Worm (Caenorhabditis elegans) whole organism, L2 larva: ENCODE results near the gene dac-1.

Source experiments
- C34F6.9 ChIP-seq: fragments of 150-350 bp; optimal IDR thresholded peaks from 2 replicates; lab custom pipeline; 2014; ENCODE audit warnings: missing biosample characterization, missing genetic modification characterization
- F13H6.1 ChIP-seq: sonication (generic microtip); optimal IDR thresholded peaks from 2 replicates; lab custom pipeline; 2016; ENCODE audit warnings: missing genetic modification characterization, missing compliant biosample characterization
- R02D3.7 ChIP-seq: fragments of 150-350 bp; optimal IDR thresholded peaks from 2 replicates; lab custom pipeline; 2014; ENCODE audit warnings: missing biosample characterization, missing genetic modification characterization
- Y55F3AM.14 ChIP-seq: fragments of 200-800 bp; sonication (Bioruptor generic); optimal IDR thresholded peaks from 2 replicates; lab custom pipeline; 2018; ENCODE audit warnings: mild to moderate bottlenecking, missing genetic modification characterization, missing compliant biosample characterization
- ZK546.5 ChIP-seq: sonication (generic microtip); optimal IDR thresholded peaks from 2 replicates; lab custom pipeline; 2017; ENCODE audit warnings: missing biosample characterization, missing genetic modification characterization
- alr-1 ChIP-seq: fragments of 150-350 bp; optimal IDR thresholded peaks from 2 replicates; lab custom pipeline; 2014; ENCODE audit warnings: missing biosample characterization, missing genetic modification characterization
- aly-2 ChIP-seq: fragments of 150-350 bp; optimal IDR thresholded peaks from 2 replicates; lab custom pipeline; 2014; ENCODE audit warnings: missing biosample characterization, missing genetic modification characterization
- ama-1 ChIP-seq: fragments of 150-350 bp; optimal IDR thresholded peaks from 2 replicates; lab custom pipeline; 2018; ENCODE audit warnings: inconsistent platforms
- blmp-1 ChIP-seq: sonication (generic microtip); optimal IDR thresholded peaks from 2 replicates; lab custom pipeline; 2017; ENCODE audit warnings: missing genetic modification characterization, mild to moderate bottlenecking, missing compliant biosample characterization, antibody characterized with exemption, moderate library complexity; ENCODE audit not compliant: insufficient read depth
- ceh-16 ChIP-seq: fragments of 150-350 bp; optimal IDR thresholded peaks from 2 replicates; lab custom pipeline; 2014; ENCODE audit warnings: missing biosample characterization, missing genetic modification characterization
- ceh-82 ChIP-seq: fragments of 150-350 bp; optimal IDR thresholded peaks from 2 replicates; lab custom pipeline; 2014; ENCODE audit warnings: missing biosample characterization, missing genetic modification characterization
- crh-2 ChIP-seq: sonication (generic microtip); optimal IDR thresholded peaks from 2 replicates; lab custom pipeline; 2017; ENCODE audit warnings: missing biosample characterization, missing genetic modification characterization
- dmd-4 ChIP-seq: sonication (generic microtip); optimal IDR thresholded peaks from 2 replicates; lab custom pipeline; 2017; ENCODE audit warnings: missing biosample characterization, missing genetic modification characterization
- egl-27 ChIP-seq: sonication (generic microtip); optimal IDR thresholded peaks from 3 replicates; lab custom pipeline; 2017; ENCODE audit warnings: missing biosample characterization, missing genetic modification reagents, missing genetic modification characterization
- elt-1 ChIP-seq: fragments of 150-350 bp; optimal IDR thresholded peaks from 2 replicates; lab custom pipeline; 2014; ENCODE audit warnings: missing biosample characterization, missing genetic modification characterization
- elt-3 ChIP-seq: sonication (generic microtip); optimal IDR thresholded peaks from 2 replicates; lab custom pipeline; 2017; ENCODE audit warnings: missing biosample characterization, missing genetic modification characterization
- fos-1 ChIP-seq: fragments of 150-350 bp; optimal IDR thresholded peaks from 2 replicates; lab custom pipeline; 2014; ENCODE audit warnings: missing biosample characterization, missing genetic modification characterization
- gmeb-1 ChIP-seq: fragments of 150-350 bp; optimal IDR thresholded peaks from 2 replicates; lab custom pipeline; 2014; ENCODE audit warnings: missing biosample characterization, missing genetic modification characterization
- lin-11 ChIP-seq: fragments of 150-350 bp; sonication (generic microtip); optimal IDR thresholded peaks from 2 replicates; lab custom pipeline; 2014; ENCODE audit warnings: missing biosample characterization, missing genetic modification characterization, inconsistent platforms, mixed read lengths
- lin-13 ChIP-seq: fragments of 150-350 bp; optimal IDR thresholded peaks from 2 replicates; lab custom pipeline; 2014; ENCODE audit warnings: missing biosample characterization, missing genetic modification reagents, missing genetic modification characterization
- lin-39 ChIP-seq: fragments of 150-350 bp; optimal IDR thresholded peaks from 2 replicates; lab custom pipeline; 2014; ENCODE audit warnings: missing biosample characterization, missing genetic modification reagents, missing genetic modification characterization
- lsy-2 ChIP-seq, 2 experiments: fragments of 150-350 bp in 1 of 2; sonication (generic microtip) in 1 of 2; optimal IDR thresholded peaks; 2 replicates each; lab custom pipeline; 2014 to 2017; ENCODE audit warnings: missing biosample characterization in 2 of 2, missing genetic modification characterization in 2 of 2
- mab-5 ChIP-seq: fragments of 150-350 bp; optimal IDR thresholded peaks from 2 replicates; lab custom pipeline; 2014; ENCODE audit warnings: missing biosample characterization, missing genetic modification characterization
- mbf-1 ChIP-seq: sonication (generic microtip); optimal IDR thresholded peaks from 2 replicates; lab custom pipeline; 2017; ENCODE audit warnings: missing biosample characterization, missing genetic modification characterization
- mdl-1 ChIP-seq, 2 experiments: fragments of 150-350 bp in 1 of 2; sonication (generic microtip) in 1 of 2; optimal IDR thresholded peaks; 2 replicates each; lab custom pipeline; 2017; ENCODE audit warnings: missing biosample characterization in 2 of 2, missing genetic modification characterization in 2 of 2
- nhr-10 ChIP-seq: sonication (generic microtip); optimal IDR thresholded peaks from 2 replicates; lab custom pipeline; 2017; ENCODE audit warnings: missing biosample characterization, missing genetic modification characterization
- nhr-11 ChIP-seq: fragments of 150-350 bp; optimal IDR thresholded peaks from 2 replicates; lab custom pipeline; 2014; ENCODE audit warnings: missing biosample characterization, missing genetic modification characterization
- nhr-12 ChIP-seq: fragments of 150-350 bp; optimal IDR thresholded peaks from 2 replicates; lab custom pipeline; 2014; ENCODE audit warnings: missing biosample characterization, missing genetic modification characterization
- nhr-129 ChIP-seq: fragments of 150-350 bp; optimal IDR thresholded peaks from 2 replicates; lab custom pipeline; 2014; ENCODE audit warnings: missing biosample characterization, missing genetic modification characterization
- nhr-21 ChIP-seq: fragments of 150-350 bp; optimal IDR thresholded peaks from 2 replicates; lab custom pipeline; 2014; ENCODE audit warnings: missing biosample characterization, missing genetic modification characterization
- nhr-23 ChIP-seq: fragments of 150-350 bp; optimal IDR thresholded peaks from 2 replicates; lab custom pipeline; 2014; ENCODE audit warnings: missing biosample characterization, missing genetic modification reagents, missing genetic modification characterization
- nhr-237 ChIP-seq: fragments of 150-350 bp; optimal IDR thresholded peaks from 2 replicates; lab custom pipeline; 2014; ENCODE audit warnings: missing biosample characterization, missing genetic modification characterization
- nhr-25 ChIP-seq: fragments of 150-350 bp; sonication (generic microtip); optimal IDR thresholded peaks from 3 replicates; lab custom pipeline; 2014; ENCODE audit warnings: missing biosample characterization, missing genetic modification characterization
- nhr-6 ChIP-seq: fragments of 150-350 bp; optimal IDR thresholded peaks from 2 replicates; lab custom pipeline; 2014; ENCODE audit warnings: missing biosample characterization, missing genetic modification characterization
- nhr-77 ChIP-seq: fragments of 150-350 bp; optimal IDR thresholded peaks from 2 replicates; lab custom pipeline; 2014; ENCODE audit warnings: missing biosample characterization, missing genetic modification characterization
- peb-1 ChIP-seq: fragments of 150-350 bp; optimal IDR thresholded peaks from 2 replicates; lab custom pipeline; 2014; ENCODE audit warnings: missing biosample characterization, missing genetic modification characterization
- sem-4 ChIP-seq: fragments of 150-350 bp; optimal IDR thresholded peaks from 2 replicates; lab custom pipeline; 2014; ENCODE audit warnings: missing biosample characterization, missing genetic modification reagents, missing genetic modification characterization
- skn-1 ChIP-seq: sonication (generic microtip); optimal IDR thresholded peaks from 2 replicates; lab custom pipeline; 2017; ENCODE audit warnings: missing biosample characterization, missing genetic modification characterization
- sma-3 ChIP-seq: sonication (generic microtip); optimal IDR thresholded peaks from 2 replicates; lab custom pipeline; 2016; ENCODE audit warnings: missing genetic modification reagents, missing genetic modification characterization, missing compliant biosample characterization
- sma-9 ChIP-seq, 2 experiments: fragments of 150-350 bp in 1 of 2; sonication (generic microtip) in 1 of 2; optimal IDR thresholded peaks; 2 replicates each; lab custom pipeline; 2014 to 2016; ENCODE audit warnings: missing genetic modification characterization in 2 of 2, mild to moderate bottlenecking in 1 of 2, missing biosample characterization in 1 of 2, missing compliant biosample characterization in 1 of 2, missing genetic modification reagents in 1 of 2, moderate library complexity in 1 of 2
- snpc-4 ChIP-seq: fragments of 150-350 bp; optimal IDR thresholded peaks from 2 replicates; lab custom pipeline; 2014; ENCODE audit warnings: missing biosample characterization, missing genetic modification characterization
- unc-39 ChIP-seq: fragments of 150-350 bp; optimal IDR thresholded peaks from 2 replicates; lab custom pipeline; 2014; ENCODE audit warnings: missing biosample characterization, missing genetic modification characterization
- unc-55 ChIP-seq: fragments of 150-350 bp; sonication (generic microtip); optimal IDR thresholded peaks from 3 replicates; lab custom pipeline; 2014; ENCODE audit warnings: missing biosample characterization, missing genetic modification reagents, missing genetic modification characterization
- unc-62 ChIP-seq: fragments of 150-350 bp; optimal IDR thresholded peaks from 2 replicates; lab custom pipeline; 2014; ENCODE audit warnings: missing biosample characterization, missing genetic modification reagents, missing genetic modification characterization
- zag-1 ChIP-seq: fragments of 150-350 bp; optimal IDR thresholded peaks from 2 replicates; lab custom pipeline; 2014; ENCODE audit warnings: missing biosample characterization, missing genetic modification characterization
- ztf-1 ChIP-seq: fragments of 200-800 bp; sonication (Bioruptor generic); conservative IDR thresholded peaks from 2 replicates; pipeline ENCODE4 v1.3.6; 2022; ENCODE audit warnings: missing genetic modification characterization, missing compliant biosample characterization
- ztf-11 ChIP-seq: sonication (generic microtip); optimal IDR thresholded peaks from 2 replicates; lab custom pipeline; 2017; ENCODE audit warnings: missing biosample characterization, missing genetic modification characterization

Gene dac-1

DNA sequence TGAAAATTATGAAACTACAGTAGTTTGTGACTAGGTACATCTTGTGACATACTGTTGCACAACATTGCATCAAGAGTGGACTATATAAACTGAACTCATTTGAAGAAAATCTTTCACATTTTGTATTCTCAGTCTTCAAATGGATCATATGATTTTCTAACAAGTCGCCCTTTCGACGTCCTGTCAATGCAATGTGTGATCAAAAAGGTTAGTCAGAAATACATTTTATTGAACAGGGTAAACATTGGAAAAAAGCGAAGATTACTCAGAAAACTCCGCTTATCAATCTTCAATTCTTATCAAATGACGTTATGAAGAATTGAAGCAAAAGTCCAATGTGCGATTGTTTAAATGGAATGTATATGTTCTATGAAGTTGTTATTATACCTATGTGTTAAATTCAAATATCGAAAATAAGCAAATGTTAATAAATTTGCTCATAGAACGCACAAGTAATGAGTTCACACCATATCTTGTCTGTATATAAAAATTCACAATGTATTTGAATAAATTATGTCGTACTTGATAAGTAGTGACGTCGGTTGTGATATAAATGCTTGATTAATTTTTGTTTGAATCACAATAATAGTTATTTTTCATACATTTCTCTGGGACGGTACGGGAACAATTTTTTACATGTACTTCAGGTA, 17.0 kb downstream of the dac-1 start, which contains the start of gene zip-2 (continued):
- TF ChIP-seq ztf-1 (GFP tag; lab: Robert Waterston, UW) (no peak), aly-2 (tag; lab: Kevin White, UChicago) (no peak), egl-27 (tag; lab: Kevin White, UChicago) (no peak), nhr-25 (tag; lab: Kevin White, UChicago) (peak; percentile 16), elt-1 (no peak), mab-5 (tag; lab: Kevin White, UChicago) (no peak), C34F6.9 (tag; lab: Kevin White, UChicago) (peak; percentile 18), ceh-82 (no peak), nhr-6 (no peak), snpc-4 (no peak), unc-39 (tag; lab: Kevin White, UChicago) (no peak), blmp-1 (tag; lab: Kevin White, UChicago) (no peak), nhr-12 (tag; lab: Kevin White, UChicago) (no peak), nhr-23 (no peak), ztf-11 (tag; lab: Kevin White, UChicago) (no peak), unc-55 (no peak)

DNA sequence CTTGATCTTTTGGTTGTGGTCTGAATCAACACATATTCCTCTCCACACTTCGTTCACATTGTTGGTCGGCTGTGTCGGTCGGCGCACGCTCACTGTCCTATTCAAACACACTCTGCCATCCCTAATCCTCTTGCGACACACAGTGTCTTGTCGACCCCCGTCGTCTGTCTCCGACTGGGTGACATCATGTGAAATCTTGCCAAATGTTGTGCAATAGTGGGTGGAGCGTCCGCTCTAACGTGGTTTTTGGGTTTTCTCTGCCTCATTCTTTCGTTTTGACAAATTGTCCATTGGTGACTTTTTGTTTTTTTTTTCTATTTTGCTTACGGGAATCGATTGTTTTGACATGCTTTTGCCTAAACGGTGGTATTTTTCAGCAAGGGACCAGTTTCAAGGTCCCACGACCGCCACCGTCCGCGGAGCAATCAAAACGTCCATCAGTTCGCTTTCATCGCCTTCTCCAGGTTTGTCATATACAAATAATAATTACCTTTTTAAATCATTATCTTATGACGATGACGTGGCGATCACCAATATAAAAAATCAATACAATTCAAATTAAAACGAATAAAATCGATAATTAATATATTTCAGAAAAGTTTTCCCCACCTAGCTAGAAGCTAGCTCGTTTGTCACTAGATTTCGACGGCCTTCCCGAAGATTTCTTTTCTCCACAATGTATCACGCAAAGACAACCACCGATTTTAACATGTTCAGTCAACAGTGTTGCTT, 17.9 kb downstream of the dac-1 start:
- TF ChIP-seq skn-1 (tag; lab: Kevin White, UChicago), result peak; percentile 35
- peak; percentile 84 for TF ChIP-seq Y55F3AM.14 (GFP tag; lab: Kevin White, UChicago)
- no peak for TF ChIP-seq lin-39 (tag; lab: Kevin White, UChicago)
- TF ChIP-seq lin-13 (GFP tag; lab: Kevin White, UChicago), result peak; percentile 78
- peak; percentile 99 for TF ChIP-seq fos-1 (tag; lab: Kevin White, UChicago)
- no peak for TF ChIP-seq nhr-23
- no peak for TF ChIP-seq elt-1
- TF ChIP-seq R02D3.7 (tag; lab: Kevin White, UChicago), result no peak
- peak; percentile 93 for TF ChIP-seq crh-2
- peak; percentile 69 for TF ChIP-seq gmeb-1 (tag; lab: Kevin White, UChicago)
- peak; percentile 83 to 94 for TF ChIP-seq mdl-1 (tag; optimal IDR thresholded peaks at IDR 0.05; lab: Kevin White, UChicago)
- TF ChIP-seq nhr-6, result peak; percentile 56
- TF ChIP-seq mbf-1, result no peak
- TF ChIP-seq nhr-21, result peak; percentile 94
- peak; percentile 83 for TF ChIP-seq lin-11 (tag; lab: Kevin White, UChicago)
- TF ChIP-seq peb-1, result peak; percentile 49
- TF ChIP-seq alr-1 (tag; lab: Kevin White, UChicago), result no peak
- TF ChIP-seq zag-1 (tag; lab: Kevin White, UChicago), result peak; percentile 87
- TF ChIP-seq nhr-129 (tag; lab: Kevin White, UChicago), result peak; percentile 100
- peak; percentile 84 for TF ChIP-seq blmp-1 (tag; lab: Kevin White, UChicago)
- TF ChIP-seq ceh-16 (tag; lab: Kevin White, UChicago), result peak; percentile 82
- TF ChIP-seq unc-55, result peak; percentile 96
- TF ChIP-seq elt-3, result no peak
- peak; percentile 28 for TF ChIP-seq snpc-4
- peak; percentile 3 for TF ChIP-seq ceh-82
- no peak for TF ChIP-seq nhr-12 (tag; lab: Kevin White, UChicago)
- TF ChIP-seq sem-4 (tag; lab: Kevin White, UChicago), result peak; percentile 88
- peak; percentile 97 for TF ChIP-seq C34F6.9 (tag; lab: Kevin White, UChicago)
- no peak for TF ChIP-seq nhr-11 (tag; lab: Kevin White, UChicago)
- peak; percentile 92 for TF ChIP-seq sma-9 (GFP tag; optimal IDR thresholded peaks at IDR 0.05; lab: Kevin White, UChicago)
- no peak for TF ChIP-seq sma-9 (tag; optimal IDR thresholded peaks at IDR 0.05; lab: Kevin White, UChicago)
- no peak for TF ChIP-seq unc-62 (GFP tag; lab: Kevin White, UChicago)
- TF ChIP-seq nhr-77, result no peak
- TF ChIP-seq ztf-11 (tag; lab: Kevin White, UChicago), result no peak
- TF ChIP-seq sma-3 (GFP tag; lab: Kevin White, UChicago), result peak; percentile 95
- TF ChIP-seq nhr-10, result peak; percentile 82
- no peak for TF ChIP-seq ZK546.5 (tag; lab: Kevin White, UChicago)
- TF ChIP-seq lsy-2 (tag; optimal IDR thresholded peaks at IDR 0.05; lab: Kevin White, UChicago), result peak; percentile 67 to 89
- TF ChIP-seq ztf-1 (GFP tag; lab: Robert Waterston, UW), result no peak
- TF ChIP-seq aly-2 (tag; lab: Kevin White, UChicago), result no peak
- no peak for TF ChIP-seq nhr-237 (tag; lab: Kevin White, UChicago)
- TF ChIP-seq nhr-25 (tag; lab: Kevin White, UChicago), result peak; percentile 95
- peak; percentile 91 for TF ChIP-seq F13H6.1
- TF ChIP-seq mab-5 (tag; lab: Kevin White, UChicago), result peak; percentile 70
- no peak for TF ChIP-seq unc-39 (tag; lab: Kevin White, UChicago)
- peak; percentile 92 for TF ChIP-seq egl-27 (tag; lab: Kevin White, UChicago)
- no peak for TF ChIP-seq dmd-4 (tag; lab: Kevin White, UChicago)
- TF ChIP-seq ama-1 (lab: Kevin White, UChicago), result peak; percentile 94
